Worm (Caenorhabditis elegans) whole organism, L4/young adult: ENCODE results near the gene R10D12.13.

Source experiments
- W03F9.2 ChIP-seq: fragments of 150-350 bp; optimal IDR thresholded peaks from 2 replicates; lab custom pipeline; 2014; ENCODE audit warnings: missing biosample characterization, missing genetic modification characterization
- dao-5 ChIP-seq: sonication (generic microtip); optimal IDR thresholded peaks from 2 replicates; lab custom pipeline; 2016; ENCODE audit warnings: missing genotype, missing genetic modification characterization, moderate library complexity, missing compliant biosample characterization
- him-1 ChIP-seq: sonication (generic microtip); optimal IDR thresholded peaks from 2 replicates; lab custom pipeline; 2016; ENCODE audit warnings: missing genotype, missing genetic modification reagents, missing genetic modification characterization, missing compliant biosample characterization

R10D12.13 gene

ce11 chrV:13942082-13942481 lies 20.1 kb upstream of the R10D12.13 start, which contains the start of gene dpr-1:
TSS of gene dpr-1 (minus strand) at chrV:13942182.
- no peak for TF ChIP-seq W03F9.2
- TF ChIP-seq dao-5: no peak
- no peak for TF ChIP-seq him-1 (tag; lab: Kevin White, UChicago)

- TF ChIP-seq W03F9.2 (no peak), him-1 (tag; lab: Kevin White, UChicago) (no peak), dao-5 (no peak)
Observed at ce11 chrV:13946385-13947019, 15.7 kb upstream of the R10D12.13 start, which contains the start of the genes srx-10 and clec-226. TSS of gene srx-10 (minus strand) at chrV:13946485. TSS of gene clec-226 (plus strand) at chrV:13946969.

- TF ChIP-seq dao-5 (no peak), him-1 (tag; lab: Kevin White, UChicago) (no peak), W03F9.2 (no peak)
Observed at ce11 chrV:13949010-13949409, 13.2 kb upstream of the R10D12.13 start, which contains the start of gene R10D12.6. TSS of gene R10D12.6 (plus strand) at chrV:13949310.

ce11 chrV:13949752-13950151 lies 12.5 kb upstream of the R10D12.13 start, which contains the start of gene R10D12.7:
TSS of gene R10D12.7 (plus strand) at chrV:13950052.
- TF ChIP-seq dao-5 (no peak), him-1 (tag; lab: Kevin White, UChicago) (no peak), W03F9.2 (no peak)

- no peak for TF ChIP-seq W03F9.2
- no peak for TF ChIP-seq him-1 (tag; lab: Kevin White, UChicago)
- TF ChIP-seq dao-5: no peak
Observed at ce11 chrV:13953191-13953590, 9.0 kb upstream of the R10D12.13 start, which contains the start of gene R10D12.8. TSS of gene R10D12.8 (minus strand) at chrV:13953291.

- TF ChIP-seq W03F9.2 (no peak), him-1 (tag; lab: Kevin White, UChicago) (no peak), dao-5 (no peak)
Observed at ce11 chrV:13954056-13954455, 8.2 kb upstream of the R10D12.13 start, which contains the start of gene swt-6. TSS of gene swt-6 (plus strand) at chrV:13954356.

- no peak for TF ChIP-seq dao-5
- no peak for TF ChIP-seq W03F9.2
- no peak for TF ChIP-seq him-1 (tag; lab: Kevin White, UChicago)
Observed at ce11 chrV:13955370-13956089, 6.7 kb upstream of the R10D12.13 start.

- TF ChIP-seq dao-5 (no peak), W03F9.2 (no peak), him-1 (tag; lab: Kevin White, UChicago) (no peak)
Observed at ce11 chrV:13957691-13958090, 4.5 kb upstream of the R10D12.13 start.

- TF ChIP-seq dao-5 (no peak), him-1 (tag; lab: Kevin White, UChicago) (no peak), W03F9.2 (no peak)
Observed at ce11 chrV:13958247-13958646, 4.0 kb upstream of the R10D12.13 start, which contains the start of gene R10D12.10. TSS of gene R10D12.10 (minus strand) at chrV:13958347.

ce11 chrV:13960916-13961315 lies 1.3 kb upstream of the R10D12.13 start, which contains the start of gene srh-24:
TSS of gene srh-24 (minus strand) at chrV:13961016.
- TF ChIP-seq him-1 (tag; lab: Kevin White, UChicago) (no peak), dao-5 (no peak), W03F9.2 (no peak)

- no peak for TF ChIP-seq dao-5
- TF ChIP-seq W03F9.2: no peak
- TF ChIP-seq him-1 (tag; lab: Kevin White, UChicago): no peak
Observed at ce11 chrV:13963279-13963976, 1.2 kb downstream of the R10D12.13 start, which contains the start of gene sao-1. TSS of gene sao-1 (plus strand) at chrV:13963926.

ce11 chrV:13980807-13981206 lies 18.6 kb downstream of the R10D12.13 start, which contains the start of gene eol-1:
TSS of gene eol-1 (minus strand) at chrV:13980907.
- TF ChIP-seq W03F9.2 (no peak), him-1 (tag; lab: Kevin White, UChicago) (no peak), dao-5 (no peak)

- TF ChIP-seq W03F9.2 (no peak), him-1 (tag; lab: Kevin White, UChicago) (no peak), dao-5 (no peak)
Observed at ce11 chrV:13981677-13982076, 19.5 kb downstream of the R10D12.13 start.

- no peak for TF ChIP-seq dao-5
- TF ChIP-seq him-1 (tag; lab: Kevin White, UChicago): no peak
- TF ChIP-seq W03F9.2: no peak
Observed at ce11 chrV:13984828-13985227, 22.6 kb downstream of the R10D12.13 start, which contains the start of gene end-1. TSS of gene end-1 (plus strand) at chrV:13985128.
